Fruit fly (Drosophila melanogaster) whole organism, embryonic: ENCODE results near the gene UbcE2M.

Experiments
- BEAF-32 ChIP-seq: fragments of 200-800 bp; sonication (Bioruptor generic); optimal IDR thresholded peaks from 3 replicates; lab custom pipeline; 2017; ENCODE audit warnings: missing biosample characterization, missing genetic modification characterization, mild to moderate bottlenecking, moderate library complexity, missing genetic modification reagents
- CG11093 ChIP-seq: fragments of 200-800 bp; sonication (Bioruptor generic); IDR thresholded peaks from 3 replicates; pipeline ENCODE4 v1.3.6; 2022; ENCODE audit warnings: missing biosample characterization, missing genetic modification characterization
- CG11247 ChIP-seq: fragments of 200-800 bp; sonication (Bioruptor generic); IDR thresholded peaks from 2 replicates; pipeline ENCODE4 v1.3.6; 2022; ENCODE audit warnings: missing biosample characterization, missing genetic modification characterization
- CG11398 ChIP-seq: fragments of 200-800 bp; sonication (Bioruptor generic); optimal IDR thresholded peaks from 2 replicates; lab custom pipeline; 2016; ENCODE audit warnings: missing biosample characterization, missing genetic modification characterization
- CG12071 ChIP-seq: fragments of 200-800 bp; sonication (Bioruptor generic); optimal IDR thresholded peaks from 3 replicates; lab custom pipeline; 2018; ENCODE audit warnings: missing biosample characterization, mild to moderate bottlenecking, missing genetic modification characterization
- CG12219 ChIP-seq: fragments of 200-800 bp; sonication (Bioruptor generic); optimal IDR thresholded peaks from 3 replicates; lab custom pipeline; 2018; ENCODE audit warnings: missing biosample characterization, mild to moderate bottlenecking, missing genetic modification characterization
- CG13296 ChIP-seq: fragments of 200-800 bp; sonication (Bioruptor generic); optimal IDR thresholded peaks from 3 replicates; lab custom pipeline; 2018; ENCODE audit warnings: missing biosample characterization, mild to moderate bottlenecking, missing genetic modification characterization
- CG14965 ChIP-seq: fragments of 200-800 bp; sonication (Bioruptor generic); optimal IDR thresholded peaks from 2 replicates; lab custom pipeline; 2016; ENCODE audit warnings: missing biosample characterization, missing genetic modification characterization, borderline replicate concordance
- CG15601 ChIP-seq: fragments of 200-800 bp; sonication (Bioruptor generic); optimal IDR thresholded peaks from 3 replicates; lab custom pipeline; 2019; ENCODE audit warnings: missing biosample characterization, mild to moderate bottlenecking, missing genetic modification characterization, moderate library complexity
- CG17186 ChIP-seq: fragments of 200-800 bp; sonication (Bioruptor generic); optimal IDR thresholded peaks from 3 replicates; lab custom pipeline; 2017; ENCODE audit warnings: missing biosample characterization, missing genetic modification reagents, missing genetic modification characterization
- CG17568 ChIP-seq: fragments of 200-800 bp; sonication (Bioruptor generic); optimal IDR thresholded peaks from 2 replicates; lab custom pipeline; 2018; ENCODE audit warnings: missing biosample characterization, mild to moderate bottlenecking, missing genetic modification characterization, moderate library complexity
- CG17802 ChIP-seq: fragments of 200-800 bp; sonication (Bioruptor generic); optimal IDR thresholded peaks from 2 replicates; lab custom pipeline; 2018; ENCODE audit warnings: missing biosample characterization, mild to moderate bottlenecking, missing genetic modification characterization, moderate library complexity
- CG2116 ChIP-seq: fragments of 200-800 bp; sonication (Bioruptor generic); optimal IDR thresholded peaks from 3 replicates; lab custom pipeline; 2018; ENCODE audit warnings: missing biosample characterization, mild to moderate bottlenecking, missing genetic modification characterization
- CG3163 ChIP-seq: fragments of 200-800 bp; sonication (Bioruptor generic); optimal IDR thresholded peaks from 3 replicates; lab custom pipeline; 2016; ENCODE audit warnings: missing biosample characterization, missing genetic modification characterization
- CG4328 ChIP-seq: fragments of 200-800 bp; sonication (Bioruptor generic); optimal IDR thresholded peaks from 3 replicates; lab custom pipeline; 2017; ENCODE audit warnings: missing biosample characterization, missing genetic modification reagents, missing genetic modification characterization
- CG7786 ChIP-seq: fragments of 200-800 bp; sonication (Bioruptor generic); optimal IDR thresholded peaks from 2 replicates; lab custom pipeline; 2016; ENCODE audit warnings: missing biosample characterization, missing genetic modification characterization
- CG8089 ChIP-seq: fragments of 200-800 bp; sonication (Bioruptor generic); optimal IDR thresholded peaks from 3 replicates; lab custom pipeline; 2016; ENCODE audit warnings: missing biosample characterization, missing genetic modification characterization
- CG8359 ChIP-seq: fragments of 200-800 bp; sonication (Bioruptor generic); optimal IDR thresholded peaks from 2 replicates; lab custom pipeline; 2017; ENCODE audit warnings: missing biosample characterization, mild to moderate bottlenecking, missing genetic modification characterization, borderline replicate concordance
- CG9932 ChIP-seq: fragments of 200-800 bp; sonication (Bioruptor generic); IDR thresholded peaks from 2 replicates; pipeline ENCODE4 v1.3.6; 2022; ENCODE audit warnings: missing biosample characterization, missing genetic modification characterization
- Dfd ChIP-seq, 2 experiments: fragments of >200 bp; optimal IDR thresholded peaks; 2 replicates each; lab custom pipeline; 2017; ENCODE audit warnings: missing biosample characterization in 2 of 2, missing genetic modification characterization in 2 of 2
- ERR ChIP-seq: fragments of 200-800 bp; sonication (Bioruptor generic); optimal IDR thresholded peaks from 2 replicates; lab custom pipeline; 2016; ENCODE audit warnings: missing biosample characterization, missing genetic modification characterization
- Ets97D ChIP-seq: fragments of 200-800 bp; sonication (Bioruptor generic); optimal IDR thresholded peaks from 3 replicates; lab custom pipeline; 2016; ENCODE audit warnings: missing biosample characterization, missing genetic modification characterization
- Gug ChIP-seq: fragments of 200-800 bp; sonication (Bioruptor generic); IDR thresholded peaks from 4 replicates; pipeline ENCODE4 v1.3.6; 2022; ENCODE audit warnings: missing biosample characterization, missing genetic modification characterization
- Mrtf ChIP-seq: fragments of 200-800 bp; sonication (Bioruptor generic); IDR thresholded peaks from 3 replicates; pipeline ENCODE4 v1.3.6; 2022; ENCODE audit warnings: missing biosample characterization, missing genetic modification characterization
- Neu2 ChIP-seq: fragments of 200-800 bp; sonication (Bioruptor generic); optimal IDR thresholded peaks from 3 replicates; lab custom pipeline; 2016; ENCODE audit warnings: missing biosample characterization, missing genetic modification characterization, borderline replicate concordance
- Poxn ChIP-seq: fragments of 200-800 bp; sonication (Bioruptor generic); IDR thresholded peaks from 2 replicates; pipeline ENCODE4 v1.3.6; 2022; ENCODE audit warnings: missing biosample characterization, missing genetic modification characterization
- Ravus ChIP-seq: fragments of 200-800 bp; sonication (Bioruptor generic); IDR thresholded peaks from 2 replicates; pipeline ENCODE4 v1.3.6; 2022; ENCODE audit warnings: missing biosample characterization, missing genetic modification characterization
- Rx ChIP-seq: fragments of 200-800 bp; sonication (Bioruptor generic); IDR thresholded peaks from 2 replicates; pipeline ENCODE4 v1.3.6; 2022; ENCODE audit warnings: missing biosample characterization, missing genetic modification characterization
- Taf1 ChIP-seq: fragments of 200-800 bp; sonication (Bioruptor generic); IDR thresholded peaks from 2 replicates; pipeline ENCODE4 v1.3.6; 2022; ENCODE audit warnings: missing biosample characterization, missing genetic modification characterization
- aop ChIP-seq: fragments of 200-800 bp; sonication (Bioruptor generic); IDR thresholded peaks from 2 replicates; pipeline ENCODE4 v1.3.6; 2022; ENCODE audit warnings: missing biosample characterization, missing genetic modification characterization
- ash1 ChIP-seq: fragments of 200-800 bp; sonication (Bioruptor generic); optimal IDR thresholded peaks from 2 replicates; lab custom pipeline; 2018; ENCODE audit warnings: missing biosample characterization, mild to moderate bottlenecking, missing genetic modification characterization
- bsh ChIP-seq, 2 experiments: fragments of 200-800 bp; sonication (Bioruptor generic); optimal IDR thresholded peaks; 2 replicates each; lab custom pipeline; 2017 to 2018; ENCODE audit warnings: mild to moderate bottlenecking in 2 of 2, missing biosample characterization in 2 of 2, missing genetic modification characterization in 2 of 2, moderate library complexity in 1 of 2
- btn ChIP-seq: fragments of 200-800 bp; sonication (Bioruptor generic); optimal IDR thresholded peaks from 2 replicates; lab custom pipeline; 2016; ENCODE audit warnings: missing biosample characterization, missing genetic modification characterization
- cas ChIP-seq: fragments of 200-800 bp; sonication (Bioruptor generic); IDR thresholded peaks from 2 replicates; pipeline ENCODE4 v1.3.6; 2022; ENCODE audit warnings: missing biosample characterization, missing genetic modification characterization
- crc ChIP-seq: fragments of 200-800 bp; sonication (Bioruptor generic); optimal IDR thresholded peaks from 2 replicates; lab custom pipeline; 2016; ENCODE audit warnings: missing biosample characterization, missing genetic modification characterization
- ewg ChIP-seq: fragments of 200-800 bp; sonication (Bioruptor generic); optimal IDR thresholded peaks from 3 replicates; lab custom pipeline; 2017; ENCODE audit warnings: mild to moderate bottlenecking, missing biosample characterization, missing genetic modification reagents, missing genetic modification characterization
- fd96Cb ChIP-seq: fragments of 200-800 bp; sonication (Bioruptor generic); optimal IDR thresholded peaks from 2 replicates; lab custom pipeline; 2018; ENCODE audit warnings: missing biosample characterization, mild to moderate bottlenecking, missing genetic modification characterization, moderate library complexity
- inv ChIP-seq: fragments of 200-800 bp; sonication (Bioruptor generic); IDR thresholded peaks from 2 replicates; pipeline ENCODE4 v1.3.6; 2022; ENCODE audit warnings: missing biosample characterization, missing genetic modification characterization; ENCODE audit not compliant: partially characterized antibody
- lmd ChIP-seq: fragments of 200-800 bp; sonication (Bioruptor generic); IDR thresholded peaks from 2 replicates; pipeline ENCODE4 v1.3.6; 2022; ENCODE audit warnings: missing biosample characterization, missing genetic modification characterization
- nau ChIP-seq: fragments of 200-800 bp; sonication (Bioruptor generic); optimal IDR thresholded peaks from 3 replicates; lab custom pipeline; 2017; ENCODE audit warnings: missing biosample characterization, mild to moderate bottlenecking, missing genetic modification characterization, missing genetic modification reagents
- oc ChIP-seq: fragments of 200-800 bp; sonication (Bioruptor generic); optimal IDR thresholded peaks from 2 replicates; lab custom pipeline; 2018; ENCODE audit warnings: missing biosample characterization, mild to moderate bottlenecking, missing genetic modification characterization, moderate library complexity
- otp ChIP-seq: fragments of 200-800 bp; sonication (Bioruptor generic); IDR thresholded peaks from 3 replicates; pipeline ENCODE4, ENCODE4 v1.3.6; 2022; ENCODE audit warnings: missing biosample characterization, missing genetic modification characterization
- shn ChIP-seq: fragments of 200-800 bp; sonication (Bioruptor generic); optimal IDR thresholded peaks from 3 replicates; lab custom pipeline; 2016; ENCODE audit warnings: missing biosample characterization, missing genetic modification characterization
- sob ChIP-seq: fragments of 200-800 bp; sonication (Bioruptor generic); IDR thresholded peaks from 2 replicates; pipeline ENCODE4 v1.3.6; 2022; ENCODE audit warnings: missing biosample characterization, missing genetic modification characterization
- ssp ChIP-seq: fragments of 200-800 bp; sonication (Bioruptor generic); IDR thresholded peaks from 2 replicates; pipeline ENCODE4 v1.3.6; 2022; ENCODE audit warnings: missing biosample characterization, missing genetic modification characterization
- tio ChIP-seq: fragments of 200-800 bp; sonication (Bioruptor generic); optimal IDR thresholded peaks from 2 replicates; lab custom pipeline; 2017; ENCODE audit warnings: missing biosample characterization, missing genetic modification characterization, inconsistent platforms
- tna ChIP-seq: fragments of 200-800 bp; sonication (Bioruptor generic); IDR thresholded peaks from 2 replicates; pipeline ENCODE4 v1.3.6; 2022; ENCODE audit warnings: missing biosample characterization, missing genetic modification characterization; ENCODE audit not compliant: partially characterized antibody
- trh ChIP-seq: fragments of 200-800 bp; sonication (Bioruptor generic); optimal IDR thresholded peaks from 2 replicates; lab custom pipeline; 2016; ENCODE audit warnings: missing biosample characterization, missing genetic modification characterization
- ttk ChIP-seq: fragments of 200-800 bp; sonication (Bioruptor generic); IDR thresholded peaks from 2 replicates; pipeline ENCODE4 v2.1.2; 2022; ENCODE audit warnings: missing biosample characterization, missing genetic modification characterization
- yki ChIP-seq: fragments of >200 bp; optimal IDR thresholded peaks from 3 replicates; lab custom pipeline; 2018

Gene UbcE2M

DNA sequence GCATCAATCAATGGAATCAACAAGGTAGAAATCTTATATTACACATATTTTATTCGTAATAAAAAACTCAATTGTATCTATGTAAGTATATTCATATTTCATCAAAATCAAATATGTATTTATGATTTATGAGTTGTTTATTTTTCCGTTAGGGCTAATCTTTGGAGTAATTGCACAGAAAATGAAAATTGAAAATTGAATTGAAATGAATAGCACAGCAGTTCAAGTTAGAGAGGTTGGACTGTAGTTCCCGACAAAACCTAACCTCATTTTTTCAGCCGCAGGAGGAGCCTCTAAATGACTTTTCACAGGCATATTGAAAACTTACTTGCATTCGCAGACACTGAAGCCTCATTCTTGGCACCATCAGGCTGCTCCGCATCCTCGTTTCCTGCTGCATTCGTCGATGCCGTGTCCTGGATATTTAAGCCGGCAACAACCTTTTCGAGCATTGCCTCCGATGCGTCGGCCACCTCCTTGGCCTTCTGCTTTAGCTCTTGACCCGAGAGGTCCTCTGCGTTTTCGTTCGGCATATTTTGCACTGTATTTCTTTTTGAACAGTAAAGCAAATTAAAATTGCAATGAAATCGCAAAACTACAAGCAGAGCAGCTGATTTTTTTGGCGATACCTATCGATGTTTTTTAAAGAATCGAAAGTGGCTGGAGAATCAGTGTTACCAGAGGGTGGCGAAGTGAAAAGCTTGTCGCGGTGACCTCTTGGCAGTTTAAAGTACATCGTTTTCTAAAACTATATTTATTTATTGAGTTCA, 19.8 kb downstream of the UbcE2M start, which contains the start of gene Nmt (continued):
- TF ChIP-seq CG12219: no peak
- TF ChIP-seq CG17802 (tag; lab: Kevin White, UChicago): no peak
- no peak for TF ChIP-seq crc (GFP tag; lab: Kevin White, UChicago)
- TF ChIP-seq Rx: peak; percentile 55; the same call in 1 of the 2 replicates
- peak; percentile 66 for TF ChIP-seq inv
- no peak for TF ChIP-seq CG14965 (GFP tag; lab: Kevin White, UChicago)
- peak; percentile 32 for TF ChIP-seq Ets97D
- no peak for TF ChIP-seq ttk
- no peak for TF ChIP-seq Mrtf (GFP tag; lab: Robert Waterston, UW)
- TF ChIP-seq Taf1 (GFP tag; lab: Robert Waterston, UW): no peak
- peak; percentile 53; the same call in 1 of the 2 replicates for TF ChIP-seq tna (GFP tag; lab: Robert Waterston, UW)
- peak; percentile 6 for TF ChIP-seq CG7786 (GFP tag; lab: Kevin White, UChicago)
- TF ChIP-seq BEAF-32 (GFP tag; lab: Kevin White, UChicago): peak; percentile 84
- TF ChIP-seq Dfd (GFP tag; optimal IDR thresholded peaks at IDR 0.05; lab: Kevin White, UChicago): no peak
- no peak for TF ChIP-seq CG17186 (GFP tag; lab: Kevin White, UChicago)
- no peak for TF ChIP-seq btn (GFP tag; lab: Kevin White, UChicago)
- no peak for TF ChIP-seq Neu2 (GFP tag; lab: Kevin White, UChicago)
- no peak for TF ChIP-seq Poxn (GFP tag; lab: Robert Waterston, UW)
- peak; percentile 72 for TF ChIP-seq CG9932 (GFP tag; lab: Robert Waterston, UW)
- no peak for TF ChIP-seq CG4328 (GFP tag; lab: Kevin White, UChicago)
- no peak for TF ChIP-seq ssp (GFP tag; lab: Robert Waterston, UW)
- TF ChIP-seq sob (GFP tag; lab: Robert Waterston, UW): no peak
- TF ChIP-seq nau (GFP tag; lab: Kevin White, UChicago): no peak
- TF ChIP-seq oc: no peak
- no peak for TF ChIP-seq CG17568 (GFP tag; lab: Kevin White, UChicago)
- TF ChIP-seq ash1 (GFP tag; lab: Kevin White, UChicago): no peak
- TF ChIP-seq bsh (GFP tag; optimal IDR thresholded peaks at IDR 0.05; lab: Kevin White, UChicago): peak in 1 of 2 experiments; percentile 43
- TF ChIP-seq ERR: no peak
- no peak for TF ChIP-seq CG11247 (GFP tag; lab: Robert Waterston, UW)
- no peak for TF ChIP-seq trh (GFP tag; lab: Kevin White, UChicago)
- TF ChIP-seq otp (GFP tag; lab: Robert Waterston, UW): no peak
- TF ChIP-seq Ravus: no peak
- no peak for TF ChIP-seq CG8089
- TF ChIP-seq cas (GFP tag; lab: Robert Waterston, UW): no peak
- TF ChIP-seq yki (lab: Kevin White, UChicago): no peak
- TF ChIP-seq fd96Cb (tag; lab: Kevin White, UChicago): peak; percentile 29
- no peak for TF ChIP-seq lmd (GFP tag; lab: Robert Waterston, UW)
- TF ChIP-seq CG13296: no peak
- 0 out of 3 replicates have a peak, but pooled peaks have one; percentile 11 for TF ChIP-seq CG11093
- no peak for TF ChIP-seq CG15601 (tag; lab: Kevin White, UChicago)
- TF ChIP-seq CG3163 (GFP tag; lab: Kevin White, UChicago): no peak
- no peak for TF ChIP-seq Gug (GFP tag; lab: Robert Waterston, UW)
- no peak for TF ChIP-seq aop (GFP tag; lab: Robert Waterston, UW)
- TF ChIP-seq shn (GFP tag; lab: Kevin White, UChicago): no peak
- TF ChIP-seq CG12071 (GFP tag; lab: Kevin White, UChicago): no peak
- TF ChIP-seq CG2116 (GFP tag; lab: Kevin White, UChicago): peak; percentile 11
- TF ChIP-seq tio (GFP tag; lab: Kevin White, UChicago): no peak
- no peak for TF ChIP-seq CG11398 (GFP tag; lab: Kevin White, UChicago)
- no peak for TF ChIP-seq CG8359 (GFP tag; lab: Kevin White, UChicago)
- no peak for TF ChIP-seq ewg (GFP tag; lab: Kevin White, UChicago)
